Worm (Caenorhabditis elegans): ENCODE data around the gene sru-4.

DNA sequence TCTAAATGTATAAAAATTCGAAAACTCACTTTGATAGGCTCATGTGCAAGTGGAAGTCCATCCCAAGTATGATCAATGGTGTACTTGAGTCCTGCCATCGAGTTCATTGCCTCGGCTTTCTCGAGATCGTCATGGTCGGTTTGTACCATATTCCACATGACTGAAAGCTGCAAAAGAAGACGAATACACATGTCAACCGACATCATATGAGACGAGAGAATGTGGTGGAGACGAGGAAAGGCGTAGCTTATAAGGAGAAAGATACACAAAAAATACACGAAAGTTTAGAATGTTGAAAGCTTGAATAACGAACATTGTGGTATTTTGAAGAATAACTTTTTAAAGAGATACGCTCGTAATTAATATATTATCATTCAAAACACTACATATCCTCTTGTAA, 14.6 kb downstream of the sru-4 start, which contains the start of gene C33A12.3:
- TF ChIP-seq nhr-77 (tag; optimal IDR thresholded peaks at IDR 0.05): no peak
- TF ChIP-seq unc-62 (GFP tag; optimal IDR thresholded peaks at IDR 0.05 in 1 of 2): no peak
- no peak for TF ChIP-seq unc-62 (tag; optimal IDR thresholded peaks at IDR 0.05)
- no peak for TF ChIP-seq jun-1 (tag; optimal IDR thresholded peaks at IDR 0.05)
- no peak for TF ChIP-seq nhr-237 (tag; optimal IDR thresholded peaks at IDR 0.05)
- no peak for TF ChIP-seq mep-1 (tag; optimal IDR thresholded peaks at IDR 0.05)
- no peak for TF ChIP-seq fos-1 (tag; optimal IDR thresholded peaks at IDR 0.05)
- no peak for TF ChIP-seq rbr-2 (tag; optimal IDR thresholded peaks at IDR 0.05)
- TF ChIP-seq hmg-1.1 (GFP tag; IDR thresholded peaks at IDR 0.05): no peak
- TF ChIP-seq nhr-11 (tag; optimal IDR thresholded peaks at IDR 0.05): no peak

All from whole organism, L4 larva.